Worm (Caenorhabditis elegans): ENCODE measurements around the gene nit-1.

The nit-1 gene

DNA sequence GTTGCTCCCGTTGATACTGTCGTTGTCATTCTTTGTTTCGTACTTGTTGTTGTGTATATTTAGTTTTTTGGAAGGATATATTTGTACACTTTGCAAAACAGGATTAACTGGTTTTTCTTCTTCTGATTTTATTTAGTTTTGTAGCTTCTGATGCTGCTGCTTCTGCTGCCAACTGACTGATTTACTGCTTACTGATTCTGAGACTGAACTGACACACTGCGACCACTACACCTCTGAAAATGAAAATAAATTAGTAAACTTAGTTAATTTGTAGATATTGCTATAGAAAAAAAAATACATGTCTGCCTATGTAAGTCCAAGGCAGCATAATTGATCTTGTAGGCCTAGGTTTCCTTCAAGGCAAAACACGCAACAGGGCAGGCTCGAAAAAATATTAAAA, 50.7 kb downstream of the nit-1 start, which contains the start of gene R10E9.4:
Gene R10E9.4, minus strand, starts transcription at position 101 of the 400 bp plus-strand sequence.
- TF ChIP-seq pqm-1 (tag; optimal IDR thresholded peaks at IDR 0.05) (no peak), elt-3 (tag; optimal IDR thresholded peaks at IDR 0.05) (no peak), nhr-23 (tag; optimal IDR thresholded peaks at IDR 0.05) (no peak), fkh-10 (GFP tag; optimal IDR thresholded peaks at IDR 0.05) (no peak), unc-62 (GFP tag; optimal IDR thresholded peaks at IDR 0.05) (no peak), ceh-9 (tag; optimal IDR thresholded peaks at IDR 0.05) (no peak), lsy-12 (tag; optimal IDR thresholded peaks at IDR 0.05) (no peak), egl-27 (tag; optimal IDR thresholded peaks at IDR 0.05) (no peak), ZK546.5 (tag; optimal IDR thresholded peaks at IDR 0.05) (no peak), ceh-82 (tag; optimal IDR thresholded peaks at IDR 0.05) (no peak), sea-2 (GFP tag; optimal IDR thresholded peaks at IDR 0.05) (no peak)
